Fruit fly (Drosophila melanogaster): Measurements from ENCODE around the gene CG4119.

The CG4119 gene

DNA sequence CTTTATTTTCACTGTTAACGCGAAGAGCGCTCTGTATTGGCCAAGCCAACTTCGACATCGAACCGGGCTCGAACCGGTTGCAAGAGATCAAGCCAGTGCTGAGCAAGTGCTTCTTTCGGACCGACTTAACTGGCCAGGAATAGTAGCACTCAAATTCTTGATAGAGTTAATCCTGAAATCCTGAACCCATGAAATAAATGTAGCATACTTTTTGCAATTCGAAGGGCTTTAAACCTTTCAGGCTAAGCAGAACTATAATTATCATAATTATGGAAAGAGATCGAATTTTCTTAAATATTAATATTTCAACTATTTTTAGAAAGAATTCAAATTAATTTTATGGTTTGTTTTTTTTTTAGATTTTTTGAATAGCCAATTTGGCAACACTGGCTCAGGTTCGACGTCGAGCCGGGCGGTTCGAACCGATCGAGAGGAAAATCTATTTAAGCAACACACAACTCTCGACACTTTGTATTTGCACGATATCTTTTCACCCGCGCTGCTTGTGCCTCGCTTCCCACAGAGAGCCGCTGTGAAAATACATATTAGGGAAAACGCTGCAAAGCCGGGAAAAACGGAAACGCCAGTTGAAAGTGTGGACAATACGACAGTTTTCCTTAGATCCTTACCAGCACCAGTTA lies 32.4 kb downstream of the CG4119 start, which contains the start of gene AdamTS-B (continued):
- TF ChIP-seq Antp (GFP tag; optimal IDR thresholded peaks at IDR 0.05) = no peak
- TF ChIP-seq CG9727 (GFP tag; optimal IDR thresholded peaks at IDR 0.05) = peak; percentile 40
- no peak for TF ChIP-seq p53 (GFP tag; optimal IDR thresholded peaks at IDR 0.05)
- no peak for TF ChIP-seq CG5245 (GFP tag; optimal IDR thresholded peaks at IDR 0.05)
- TF ChIP-seq Doc2 (GFP tag; IDR thresholded peaks at IDR 0.05) = no peak
- no peak for TF ChIP-seq z (GFP tag; IDR thresholded peaks at IDR 0.05)
- TF ChIP-seq ro (GFP tag; IDR thresholded peaks at IDR 0.05) = no peak
- TF ChIP-seq CG8765 (GFP tag; IDR thresholded peaks at IDR 0.05) = no peak
- no peak for TF ChIP-seq ham (GFP tag; IDR thresholded peaks at IDR 0.05)
- TF ChIP-seq CG7786 (GFP tag; optimal IDR thresholded peaks at IDR 0.05) = no peak
- TF ChIP-seq ab (GFP tag; optimal IDR thresholded peaks at IDR 0.05) = no peak
- no peak for TF ChIP-seq ci (GFP tag; IDR thresholded peaks at IDR 0.05)
- TF ChIP-seq Dfd (GFP tag; optimal IDR thresholded peaks at IDR 0.05) = no peak
- TF ChIP-seq onecut (GFP tag; IDR thresholded peaks at IDR 0.05) = no peak
- no peak for TF ChIP-seq Vsx1 (GFP tag; optimal IDR thresholded peaks at IDR 0.05)
- TF ChIP-seq maf-S (GFP tag; optimal IDR thresholded peaks at IDR 0.05) = no peak
- peak; percentile 53 for TF ChIP-seq CG7839 (tag; optimal IDR thresholded peaks at IDR 0.05)
- TF ChIP-seq CG14441 (GFP tag; IDR thresholded peaks at IDR 0.05) = no peak; the same call in 1 of the 2 replicates
- peak; percentile 13 for TF ChIP-seq Elba2 (GFP tag; optimal IDR thresholded peaks at IDR 0.05)
- TF ChIP-seq trh (GFP tag; optimal IDR thresholded peaks at IDR 0.05) = no peak
- peak in 1 of 2 experiments; percentile 65 for TF ChIP-seq Hr51 (GFP tag; optimal IDR thresholded peaks at IDR 0.05)
- TF ChIP-seq CG11696 (GFP tag; IDR thresholded peaks at IDR 0.05) = no peak
- TF ChIP-seq CG3407 (GFP tag; optimal IDR thresholded peaks at IDR 0.05) = no peak
- peak; percentile 38 for TF ChIP-seq Sox102F (GFP tag; optimal IDR thresholded peaks at IDR 0.05)
- TF ChIP-seq CG8281 (tag; optimal IDR thresholded peaks at IDR 0.05) = peak; percentile 21
- no peak for TF ChIP-seq NK7.1 (GFP tag; optimal IDR thresholded peaks at IDR 0.05)
- peak; percentile 22; the same call in 1 of the 2 replicates for TF ChIP-seq H2.0 (GFP tag; IDR thresholded peaks at IDR 0.05)
- no peak for TF ChIP-seq cas (GFP tag; IDR thresholded peaks at IDR 0.05)
- TF ChIP-seq Oli (tag; optimal IDR thresholded peaks at IDR 0.05) = peak; percentile 52
- TF ChIP-seq kay (GFP tag; optimal IDR thresholded peaks at IDR 0.05) = no peak
- TF ChIP-seq en (GFP tag; optimal IDR thresholded peaks at IDR 0.05) = no peak
- TF ChIP-seq CHES-1-like (GFP tag; optimal IDR thresholded peaks at IDR 0.05) = no peak
- no peak for TF ChIP-seq CG16779 (GFP tag; IDR thresholded peaks at IDR 0.05)
- TF ChIP-seq hkb (optimal IDR thresholded peaks at IDR 0.05) = no peak
- no peak for TF ChIP-seq hkb (GFP tag; IDR thresholded peaks at IDR 0.05)
- no peak for TF ChIP-seq Side (GFP tag; optimal IDR thresholded peaks at IDR 0.05)
- TF ChIP-seq CG12744 (GFP tag; optimal IDR thresholded peaks at IDR 0.05) = no peak
- no peak for TF ChIP-seq sc (optimal IDR thresholded peaks at IDR 0.05)
- no peak for TF ChIP-seq sc (GFP tag; optimal IDR thresholded peaks at IDR 0.05)
- TF ChIP-seq CG34376 (GFP tag; optimal IDR thresholded peaks at IDR 0.05) = no peak
- peak; percentile 69 for TF ChIP-seq CoRest (tag; optimal IDR thresholded peaks at IDR 0.05)
- no peak for TF ChIP-seq Gsc (GFP tag; IDR thresholded peaks at IDR 0.05)
- TF ChIP-seq peb (GFP tag; IDR thresholded peaks at IDR 0.05) = no peak
- no peak for TF ChIP-seq TFAM (GFP tag; optimal IDR thresholded peaks at IDR 0.05)
- no peak for TF ChIP-seq wdn (GFP tag; IDR thresholded peaks at IDR 0.05)
- peak; percentile 16 for TF ChIP-seq CG10209 (GFP tag; optimal IDR thresholded peaks at IDR 0.05)
- no peak for TF ChIP-seq Ets97D (GFP tag; optimal IDR thresholded peaks at IDR 0.05)
- TF ChIP-seq H15 (GFP tag; IDR thresholded peaks at IDR 0.05) = no peak
- TF ChIP-seq CG15479 (GFP tag; optimal IDR thresholded peaks at IDR 0.05) = peak; percentile 22
- TF ChIP-seq HLHmδ (GFP tag; optimal IDR thresholded peaks at IDR 0.05) = no peak
- no peak for TF ChIP-seq luna (GFP tag; optimal IDR thresholded peaks at IDR 0.05)
- no peak for TF ChIP-seq CG1792 (GFP tag; optimal IDR thresholded peaks at IDR 0.05)
- no peak for TF ChIP-seq oc (tag; optimal IDR thresholded peaks at IDR 0.05)

Data from whole organism, embryonic.